Worm (Caenorhabditis elegans) whole organism, L1 larva: ENCODE measurements around the gene F28A10.5.
"Not testable (repeated sequence)": the region's sequence is repeated elsewhere in the genome, so short reads cannot be mapped to it uniquely, and the experiment has no call there.

Experiments
- C34B4.2 ChIP-seq: sonication (generic microtip); optimal IDR thresholded peaks from 2 replicates; lab custom pipeline; 2017; ENCODE audit warnings: mild to moderate bottlenecking, missing genetic modification characterization, missing compliant biosample characterization
- F16B12.6 ChIP-seq: fragments of 150-350 bp; optimal IDR thresholded peaks from 2 replicates; lab custom pipeline; 2014; ENCODE audit warnings: missing biosample characterization, missing genetic modification characterization
- aha-1 ChIP-seq: fragments of 150-350 bp; optimal IDR thresholded peaks from 2 replicates; lab custom pipeline; 2014; ENCODE audit warnings: missing biosample characterization, missing genetic modification characterization
- blmp-1 ChIP-seq: fragments of 150-350 bp; optimal IDR thresholded peaks from 2 replicates; lab custom pipeline; 2014; ENCODE audit warnings: missing biosample characterization, missing genetic modification characterization
- ceh-8 ChIP-seq: fragments of 200-800 bp; sonication (Bioruptor generic); optimal IDR thresholded peaks from 2 replicates; lab custom pipeline; 2018; ENCODE audit warnings: mild to moderate bottlenecking, missing genetic modification characterization, moderate library complexity, missing compliant biosample characterization
- ceh-82 ChIP-seq, 3 experiments: fragments of 150-350 bp in 1 of 3; sonication (generic microtip) in 2 of 3; optimal IDR thresholded peaks; 2 replicates each; lab custom pipeline; 2014 to 2017; ENCODE audit warnings: missing biosample characterization in 3 of 3, missing genetic modification characterization in 3 of 3
- ceh-88 ChIP-seq: fragments of 200-800 bp; sonication (Bioruptor generic); IDR thresholded peaks from 2 replicates; pipeline ENCODE4 v1.3.6; 2022; ENCODE audit warnings: missing genetic modification characterization, missing compliant biosample characterization
- dpl-1 ChIP-seq, 3 experiments: fragments of 150-350 bp in 2 of 3; sonication (generic microtip) in 1 of 3; optimal IDR thresholded peaks; 2 replicates each; lab custom pipeline; 2014 to 2017; ENCODE audit warnings: missing biosample characterization in 3 of 3, missing genetic modification characterization in 3 of 3, missing genetic modification reagents in 3 of 3
- dsc-1 ChIP-seq: sonication (generic microtip); optimal IDR thresholded peaks from 2 replicates; lab custom pipeline; 2016; ENCODE audit warnings: mild to moderate bottlenecking, missing genetic modification characterization, missing compliant biosample characterization
- efl-1 ChIP-seq, 4 experiments: fragments of 150-350 bp; optimal IDR thresholded peaks in 3 of 4; peaks in 1 of 4; 1 replicate in 1 of 4; 2 replicates in 3 of 4; lab custom pipeline; 2014; ENCODE audit warnings: missing biosample characterization in 2 of 4, missing genetic modification characterization in 2 of 4, missing genetic modification reagents in 2 of 4
- elt-2 ChIP-seq: sonication (generic microtip); optimal IDR thresholded peaks from 2 replicates; lab custom pipeline; 2016; ENCODE audit warnings: missing genetic modification characterization, mild to moderate bottlenecking, inconsistent platforms, missing compliant biosample characterization, missing genetic modification reagents
- elt-3 ChIP-seq, 6 experiments: fragments of 150-350 bp in 1 of 6; sonication (generic microtip); optimal IDR thresholded peaks; 2 replicates each; lab custom pipeline; 2017 to 2018; ENCODE audit warnings: missing biosample characterization in 6 of 6, missing genetic modification characterization in 6 of 6, inconsistent platforms in 1 of 6
- ets-5 ChIP-seq: fragments of 200-800 bp; sonication (Bioruptor generic); IDR thresholded peaks from 2 replicates; pipeline ENCODE4 v1.3.6; 2022; ENCODE audit warnings: missing genetic modification characterization, missing compliant biosample characterization
- fkh-4 ChIP-seq: sonication (generic microtip); optimal IDR thresholded peaks from 2 replicates; lab custom pipeline; 2016; ENCODE audit warnings: missing compliant biosample characterization, missing genetic modification characterization, borderline replicate concordance
- fos-1 ChIP-seq: fragments of 150-350 bp; optimal IDR thresholded peaks from 2 replicates; lab custom pipeline; 2014; ENCODE audit warnings: missing biosample characterization, missing genetic modification characterization
- grh-1 ChIP-seq: fragments of 200-800 bp; sonication (Bioruptor generic); IDR thresholded peaks from 2 replicates; pipeline ENCODE4 v1.3.6; 2022; ENCODE audit warnings: missing genetic modification reagents, missing genetic modification characterization, missing compliant biosample characterization
- hlh-17 ChIP-seq: fragments of 200-800 bp; sonication (Bioruptor generic); optimal IDR thresholded peaks from 2 replicates; lab custom pipeline; 2018; ENCODE audit warnings: missing genetic modification characterization, mild to moderate bottlenecking, missing compliant biosample characterization, moderate library complexity, borderline replicate concordance
- irx-1 ChIP-seq: sonication (generic microtip); optimal IDR thresholded peaks from 2 replicates; lab custom pipeline; 2016; ENCODE audit warnings: missing genetic modification characterization, missing compliant biosample characterization
- jun-1 ChIP-seq: fragments of 150-350 bp; optimal IDR thresholded peaks from 2 replicates; lab custom pipeline; 2014; ENCODE audit warnings: missing biosample characterization, missing genetic modification reagents, missing genetic modification characterization
- lin-15B ChIP-seq: fragments of 150-350 bp; sonication (generic microtip); optimal IDR thresholded peaks from 3 replicates; lab custom pipeline; 2014; ENCODE audit warnings: missing biosample characterization, missing genetic modification characterization
- lin-35 ChIP-seq, 2 experiments: fragments of 150-350 bp; optimal IDR thresholded peaks; 2 replicates each; lab custom pipeline; 2014; ENCODE audit warnings: missing biosample characterization in 2 of 2, missing genetic modification characterization in 2 of 2, missing genetic modification reagents in 2 of 2
- lsy-2 ChIP-seq, 2 experiments: fragments of 150-350 bp; optimal IDR thresholded peaks; 2 replicates each; lab custom pipeline; 2014; ENCODE audit warnings: missing biosample characterization in 2 of 2, missing genetic modification characterization in 2 of 2
- mep-1 ChIP-seq: fragments of 150-350 bp; optimal IDR thresholded peaks from 2 replicates; lab custom pipeline; 2014; ENCODE audit warnings: missing biosample characterization, missing genetic modification characterization
- nhr-12 ChIP-seq: sonication (generic microtip); optimal IDR thresholded peaks from 2 replicates; lab custom pipeline; 2017; ENCODE audit warnings: missing biosample characterization, missing genetic modification characterization
- nhr-19 ChIP-seq: fragments of 200-800 bp; sonication (Bioruptor generic); conservative IDR thresholded peaks from 2 replicates; pipeline ENCODE4 v1.3.6; 2022; ENCODE audit warnings: missing genetic modification characterization, missing compliant biosample characterization
- nhr-237 ChIP-seq: fragments of 150-350 bp; optimal IDR thresholded peaks from 2 replicates; lab custom pipeline; 2014; ENCODE audit warnings: missing biosample characterization, missing genetic modification characterization
- nhr-28 ChIP-seq: fragments of 150-350 bp; optimal IDR thresholded peaks from 2 replicates; lab custom pipeline; 2014; ENCODE audit warnings: missing biosample characterization, missing genetic modification characterization
- nhr-47 ChIP-seq: sonication (generic microtip); optimal IDR thresholded peaks from 2 replicates; lab custom pipeline; 2016; ENCODE audit warnings: mild to moderate bottlenecking, missing genetic modification characterization, moderate library complexity, missing compliant biosample characterization
- nhr-77 ChIP-seq: fragments of 150-350 bp; optimal IDR thresholded peaks from 2 replicates; lab custom pipeline; 2014; ENCODE audit warnings: missing biosample characterization, missing genetic modification characterization
- pag-3 ChIP-seq: sonication (generic microtip); optimal IDR thresholded peaks from 2 replicates; lab custom pipeline; 2017; ENCODE audit warnings: missing genetic modification characterization, mild to moderate bottlenecking, missing compliant biosample characterization, antibody characterized with exemption, borderline replicate concordance; ENCODE audit not compliant: insufficient read depth
- pax-3 ChIP-seq: fragments of 200-800 bp; sonication (Bioruptor generic); optimal IDR thresholded peaks from 2 replicates; lab custom pipeline; 2018; ENCODE audit warnings: mild to moderate bottlenecking, missing genetic modification characterization, moderate library complexity, missing compliant biosample characterization
- pqm-1 ChIP-seq: sonication (generic microtip); optimal IDR thresholded peaks from 3 replicates; lab custom pipeline; 2017; ENCODE audit warnings: missing biosample characterization, missing genetic modification characterization
- skn-1 ChIP-seq: fragments of 150-350 bp; optimal IDR thresholded peaks from 2 replicates; lab custom pipeline; 2014; ENCODE audit warnings: missing biosample characterization, missing genetic modification characterization
- snu-23 ChIP-seq: sonication (generic microtip); optimal IDR thresholded peaks from 2 replicates; lab custom pipeline; 2016; ENCODE audit warnings: missing genetic modification characterization, missing compliant biosample characterization
- sup-37 ChIP-seq: fragments of 200-800 bp; sonication (Bioruptor generic); optimal IDR thresholded peaks from 2 replicates; lab custom pipeline; 2018; ENCODE audit warnings: mild to moderate bottlenecking, missing genetic modification characterization, missing compliant biosample characterization
- tlp-1 ChIP-seq: fragments of 150-350 bp; optimal IDR thresholded peaks from 2 replicates; lab custom pipeline; 2014; ENCODE audit warnings: missing biosample characterization, missing genetic modification characterization
- unc-130 ChIP-seq: fragments of 150-350 bp; optimal IDR thresholded peaks from 2 replicates; lab custom pipeline; 2017; ENCODE audit warnings: missing biosample characterization, missing genetic modification characterization, inconsistent platforms
- unc-30 ChIP-seq: sonication (generic microtip); optimal IDR thresholded peaks from 2 replicates; lab custom pipeline; 2017; ENCODE audit warnings: missing biosample characterization, missing genetic modification characterization
- unc-62 ChIP-seq: fragments of 150-350 bp; optimal IDR thresholded peaks from 2 replicates; lab custom pipeline; 2014; ENCODE audit warnings: missing biosample characterization, missing genetic modification reagents, missing genetic modification characterization
- unc-86 ChIP-seq: sonication (generic microtip); optimal IDR thresholded peaks from 2 replicates; lab custom pipeline; 2016; ENCODE audit warnings: missing genetic modification characterization, missing compliant biosample characterization
- xbp-1 ChIP-seq: sonication (generic microtip); optimal IDR thresholded peaks from 2 replicates; lab custom pipeline; 2016; ENCODE audit warnings: missing genetic modification characterization, missing compliant biosample characterization
- ztf-11 ChIP-seq, 2 experiments: sonication (generic microtip); optimal IDR thresholded peaks; 2 replicates each; lab custom pipeline; 2016 to 2017; ENCODE audit warnings: missing genetic modification characterization in 2 of 2, missing biosample characterization in 1 of 2, missing compliant biosample characterization in 1 of 2
- ztf-4 ChIP-seq: fragments of 150-350 bp; optimal IDR thresholded peaks from 2 replicates; lab custom pipeline; 2014; ENCODE audit warnings: missing biosample characterization, missing genetic modification characterization

F28A10.5 gene

DNA sequence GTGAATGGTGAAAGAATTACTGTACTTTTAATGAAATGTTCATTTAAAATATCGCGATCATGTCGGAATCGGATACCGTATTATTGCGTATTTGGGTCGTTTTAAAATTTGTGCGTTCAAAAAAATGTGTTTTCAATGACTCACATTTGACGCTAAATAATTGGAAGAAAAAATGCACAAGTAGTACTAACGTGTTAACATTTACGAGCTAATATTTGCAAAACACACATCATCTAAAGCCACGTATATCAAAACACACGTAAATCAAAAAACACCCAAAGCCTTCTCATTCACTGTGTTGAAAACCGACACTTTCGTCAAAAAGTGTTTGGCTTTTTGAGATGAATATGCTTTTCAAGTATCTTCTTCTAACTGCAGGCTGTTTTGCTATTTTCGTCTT lies 24.9 kb downstream of the F28A10.5 start, which contains the start of gene F28A10.1:
F28A10.1 (plus strand) TSS at position 301 of the 400 bp plus-strand sequence.
- TF ChIP-seq tlp-1 (tag; lab: Kevin White, UChicago): no peak
- TF ChIP-seq efl-1 (optimal IDR thresholded peaks at IDR 0.05; lab: Kevin White, UChicago): no peak
- TF ChIP-seq efl-1 (GFP tag; optimal IDR thresholded peaks at IDR 0.05 in 1 of 2; lab: Kevin White, UChicago): no peak
- no peak for TF ChIP-seq nhr-28 (tag; lab: Kevin White, UChicago)
- no peak for TF ChIP-seq skn-1
- no peak for TF ChIP-seq dpl-1 (GFP tag; optimal IDR thresholded peaks at IDR 0.05; lab: Kevin White, UChicago)
- TF ChIP-seq, all 84 proteins: peak for 0

DNA sequence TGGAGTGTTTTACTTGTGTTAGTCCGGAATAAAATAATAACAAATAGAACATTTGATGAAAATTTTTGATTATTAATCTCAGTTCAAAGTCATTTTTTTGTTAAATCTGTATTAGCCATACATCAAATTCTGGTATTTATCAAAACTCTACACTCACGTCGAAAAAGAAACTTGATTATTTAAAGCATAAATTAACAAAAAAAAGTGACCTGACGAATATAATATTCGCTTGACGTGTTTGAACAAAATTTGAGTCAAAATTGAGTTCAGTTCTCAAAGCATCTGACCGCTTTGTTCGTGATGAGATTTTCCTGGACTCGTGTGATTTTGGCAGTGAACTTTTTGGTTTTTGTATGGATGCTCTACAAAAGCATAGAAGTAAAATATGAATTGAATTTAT lies 26.9 kb downstream of the F28A10.5 start, which contains the start of gene F46F5.10:
F46F5.10 (plus strand) TSS at position 301 of the 400 bp plus-strand sequence.
- no peak for TF ChIP-seq fos-1 (tag; lab: Kevin White, UChicago)
- TF ChIP-seq ztf-4 (tag; lab: Kevin White, UChicago): no peak
- TF ChIP-seq unc-86: no peak
- no peak for TF ChIP-seq pag-3
- no peak for TF ChIP-seq snu-23 (GFP tag; lab: Kevin White, UChicago)
- TF ChIP-seq elt-2 (tag; lab: Kevin White, UChicago): no peak
- TF ChIP-seq dpl-1 (GFP tag; optimal IDR thresholded peaks at IDR 0.05; lab: Kevin White, UChicago): no peak
- TF ChIP-seq F16B12.6 (tag; lab: Kevin White, UChicago): no peak
- TF ChIP-seq nhr-237 (tag; lab: Kevin White, UChicago): no peak
- TF ChIP-seq hlh-17 (GFP tag; lab: Kevin White, UChicago): no peak
- TF ChIP-seq pqm-1 (tag; lab: Kevin White, UChicago): no peak
- no peak for TF ChIP-seq mep-1
- TF ChIP-seq C34B4.2 (tag; lab: Kevin White, UChicago): no peak
- no peak for TF ChIP-seq ceh-8 (GFP tag; lab: Kevin White, UChicago)
- TF ChIP-seq blmp-1: no peak
- TF ChIP-seq nhr-12 (tag; lab: Kevin White, UChicago): no peak
- no peak for TF ChIP-seq ets-5 (GFP tag; lab: Robert Waterston, UW)
- no peak for TF ChIP-seq fkh-4

DNA sequence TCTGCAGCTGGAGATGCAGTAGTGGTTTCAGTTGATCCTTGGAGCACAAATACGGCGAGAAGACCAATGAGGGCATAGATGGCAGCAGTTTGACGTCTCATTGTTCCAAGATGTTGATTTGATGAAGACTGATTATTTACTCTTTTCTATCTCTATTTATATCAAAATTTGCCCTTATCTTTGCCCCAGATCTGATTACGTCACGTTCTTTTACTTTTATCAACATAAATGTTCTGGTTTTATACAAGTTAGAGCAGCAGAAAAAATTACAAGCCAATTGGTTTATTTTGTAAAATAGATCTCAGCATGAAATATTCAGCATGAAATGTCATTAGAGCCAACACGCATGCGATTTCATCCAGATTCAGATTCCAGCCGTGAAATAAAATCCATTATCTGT lies 27.7 kb downstream of the F28A10.5 start, which contains the start of gene msrp-4:
msrp-4 (minus strand) TSS at position 101 of the 400 bp plus-strand sequence.
- TF ChIP-seq ztf-11 (tag; optimal IDR thresholded peaks at IDR 0.05; lab: Kevin White, UChicago); elt-3 (tag; optimal IDR thresholded peaks at IDR 0.05; lab: Kevin White, UChicago); unc-86: not testable (repeated sequence)

DNA sequence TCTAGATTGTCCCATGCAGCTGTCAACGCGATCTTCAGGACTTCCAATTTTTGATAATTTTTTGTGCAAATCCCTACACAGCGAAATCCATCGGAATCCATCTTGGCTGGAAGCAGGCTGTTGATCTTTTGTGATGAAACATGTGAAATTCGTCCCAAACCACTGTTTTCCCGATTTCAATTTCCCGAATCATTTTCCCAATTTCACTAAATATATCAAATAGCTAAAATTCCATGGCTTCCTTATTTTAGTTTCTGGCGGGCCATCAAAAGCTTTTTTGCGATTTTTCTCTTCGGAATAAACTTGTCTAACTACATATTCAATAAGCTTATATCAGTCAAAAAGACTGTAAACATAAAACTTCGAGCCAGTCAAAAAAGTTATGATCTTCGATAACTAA lies 29.0 kb downstream of the F28A10.5 start, which contains the start of gene F46F5.8:
F46F5.8 (minus strand) TSS at position 101 of the 400 bp plus-strand sequence.
- no peak for TF ChIP-seq nhr-77 (tag; lab: Kevin White, UChicago)
- no peak for TF ChIP-seq jun-1 (tag; lab: Kevin White, UChicago)
- no peak for TF ChIP-seq nhr-19
- TF ChIP-seq lsy-2 (tag; optimal IDR thresholded peaks at IDR 0.05; lab: Kevin White, UChicago): no peak
- TF ChIP-seq ceh-82 (tag; optimal IDR thresholded peaks at IDR 0.05; lab: Kevin White, UChicago): no peak
- no peak for TF ChIP-seq ztf-11 (tag; optimal IDR thresholded peaks at IDR 0.05; lab: Kevin White, UChicago)
- no peak for TF ChIP-seq tlp-1 (tag; lab: Kevin White, UChicago)
- no peak for TF ChIP-seq grh-1 (GFP tag; lab: Robert Waterston, UW)

DNA sequence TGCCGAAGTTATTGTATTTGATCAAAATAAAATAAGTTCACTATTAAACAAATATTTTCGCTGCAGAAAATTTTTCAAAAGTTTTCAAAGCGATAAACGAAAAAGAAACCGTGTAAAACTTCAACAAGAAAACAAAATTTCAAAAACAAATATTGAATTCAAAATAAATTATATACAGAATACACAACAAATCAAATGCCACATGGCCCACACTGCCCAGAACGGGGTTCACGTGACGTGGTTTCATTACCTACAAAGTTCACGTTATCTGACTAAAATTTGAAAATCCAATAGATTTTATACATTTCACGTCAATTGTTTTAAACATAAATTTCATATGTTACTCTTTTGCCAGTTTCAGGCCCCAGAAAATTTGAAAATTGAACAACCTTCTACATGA lies 29.9 kb downstream of the F28A10.5 start, which contains the start of gene F46F5.7:
F46F5.7 (minus strand) TSS at position 101 of the 400 bp plus-strand sequence.
- TF ChIP-seq unc-62 (no peak), jun-1 (tag; lab: Kevin White, UChicago) (no peak), tlp-1 (tag; lab: Kevin White, UChicago) (no peak), lin-35 (GFP tag; optimal IDR thresholded peaks at IDR 0.05; lab: Kevin White, UChicago) (no peak), unc-30 (no peak), lin-15B (no peak), lsy-2 (tag; optimal IDR thresholded peaks at IDR 0.05; lab: Kevin White, UChicago) (no peak), nhr-47 (tag; lab: Kevin White, UChicago) (no peak), pax-3 (tag; lab: Kevin White, UChicago) (no peak), sup-37 (no peak), blmp-1 (no peak), aha-1 (tag; lab: Kevin White, UChicago) (no peak), dsc-1 (no peak), ceh-88 (no peak), irx-1 (tag; lab: Kevin White, UChicago) (no peak), unc-130 (tag; lab: Kevin White, UChicago) (no peak), xbp-1 (tag; lab: Kevin White, UChicago) (no peak)
- TF ChIP-seq, all 84 proteins: peak for 0
